Worm (Caenorhabditis elegans) whole organism, L2 larva: ENCODE measurements around the gene sra-31.

ENCODE experiments used
- C34F6.9 ChIP-seq: fragments of 150-350 bp; optimal IDR thresholded peaks from 2 replicates; lab custom pipeline; 2014; ENCODE audit warnings: missing biosample characterization, missing genetic modification characterization
- F13H6.1 ChIP-seq: sonication (generic microtip); optimal IDR thresholded peaks from 2 replicates; lab custom pipeline; 2016; ENCODE audit warnings: missing genetic modification characterization, missing compliant biosample characterization
- R02D3.7 ChIP-seq: fragments of 150-350 bp; optimal IDR thresholded peaks from 2 replicates; lab custom pipeline; 2014; ENCODE audit warnings: missing biosample characterization, missing genetic modification characterization
- Y55F3AM.14 ChIP-seq: fragments of 200-800 bp; sonication (Bioruptor generic); optimal IDR thresholded peaks from 2 replicates; lab custom pipeline; 2018; ENCODE audit warnings: mild to moderate bottlenecking, missing genetic modification characterization, missing compliant biosample characterization
- ZK546.5 ChIP-seq: sonication (generic microtip); optimal IDR thresholded peaks from 2 replicates; lab custom pipeline; 2017; ENCODE audit warnings: missing biosample characterization, missing genetic modification characterization
- alr-1 ChIP-seq: fragments of 150-350 bp; optimal IDR thresholded peaks from 2 replicates; lab custom pipeline; 2014; ENCODE audit warnings: missing biosample characterization, missing genetic modification characterization
- ama-1 ChIP-seq: fragments of 150-350 bp; optimal IDR thresholded peaks from 2 replicates; lab custom pipeline; 2018; ENCODE audit warnings: inconsistent platforms
- blmp-1 ChIP-seq: sonication (generic microtip); optimal IDR thresholded peaks from 2 replicates; lab custom pipeline; 2017; ENCODE audit warnings: missing genetic modification characterization, mild to moderate bottlenecking, missing compliant biosample characterization, antibody characterized with exemption, moderate library complexity; ENCODE audit not compliant: insufficient read depth
- ceh-16 ChIP-seq: fragments of 150-350 bp; optimal IDR thresholded peaks from 2 replicates; lab custom pipeline; 2014; ENCODE audit warnings: missing biosample characterization, missing genetic modification characterization
- ceh-82 ChIP-seq: fragments of 150-350 bp; optimal IDR thresholded peaks from 2 replicates; lab custom pipeline; 2014; ENCODE audit warnings: missing biosample characterization, missing genetic modification characterization
- crh-2 ChIP-seq: sonication (generic microtip); optimal IDR thresholded peaks from 2 replicates; lab custom pipeline; 2017; ENCODE audit warnings: missing biosample characterization, missing genetic modification characterization
- dmd-4 ChIP-seq: sonication (generic microtip); optimal IDR thresholded peaks from 2 replicates; lab custom pipeline; 2017; ENCODE audit warnings: missing biosample characterization, missing genetic modification characterization
- egl-27 ChIP-seq: sonication (generic microtip); optimal IDR thresholded peaks from 3 replicates; lab custom pipeline; 2017; ENCODE audit warnings: missing biosample characterization, missing genetic modification reagents, missing genetic modification characterization
- elt-3 ChIP-seq: sonication (generic microtip); optimal IDR thresholded peaks from 2 replicates; lab custom pipeline; 2017; ENCODE audit warnings: missing biosample characterization, missing genetic modification characterization
- fos-1 ChIP-seq: fragments of 150-350 bp; optimal IDR thresholded peaks from 2 replicates; lab custom pipeline; 2014; ENCODE audit warnings: missing biosample characterization, missing genetic modification characterization
- gmeb-1 ChIP-seq: fragments of 150-350 bp; optimal IDR thresholded peaks from 2 replicates; lab custom pipeline; 2014; ENCODE audit warnings: missing biosample characterization, missing genetic modification characterization
- lin-11 ChIP-seq: fragments of 150-350 bp; sonication (generic microtip); optimal IDR thresholded peaks from 2 replicates; lab custom pipeline; 2014; ENCODE audit warnings: missing biosample characterization, missing genetic modification characterization, inconsistent platforms, mixed read lengths
- lin-13 ChIP-seq: fragments of 150-350 bp; optimal IDR thresholded peaks from 2 replicates; lab custom pipeline; 2014; ENCODE audit warnings: missing biosample characterization, missing genetic modification reagents, missing genetic modification characterization
- lin-39 ChIP-seq: fragments of 150-350 bp; optimal IDR thresholded peaks from 2 replicates; lab custom pipeline; 2014; ENCODE audit warnings: missing biosample characterization, missing genetic modification reagents, missing genetic modification characterization
- lsy-2 ChIP-seq, 2 experiments: fragments of 150-350 bp in 1 of 2; sonication (generic microtip) in 1 of 2; optimal IDR thresholded peaks; 2 replicates each; lab custom pipeline; 2014 to 2017; ENCODE audit warnings: missing biosample characterization in 2 of 2, missing genetic modification characterization in 2 of 2
- mab-5 ChIP-seq: fragments of 150-350 bp; optimal IDR thresholded peaks from 2 replicates; lab custom pipeline; 2014; ENCODE audit warnings: missing biosample characterization, missing genetic modification characterization
- mbf-1 ChIP-seq: sonication (generic microtip); optimal IDR thresholded peaks from 2 replicates; lab custom pipeline; 2017; ENCODE audit warnings: missing biosample characterization, missing genetic modification characterization
- mdl-1 ChIP-seq, 2 experiments: fragments of 150-350 bp in 1 of 2; sonication (generic microtip) in 1 of 2; optimal IDR thresholded peaks; 2 replicates each; lab custom pipeline; 2017; ENCODE audit warnings: missing biosample characterization in 2 of 2, missing genetic modification characterization in 2 of 2
- nhr-10 ChIP-seq: sonication (generic microtip); optimal IDR thresholded peaks from 2 replicates; lab custom pipeline; 2017; ENCODE audit warnings: missing biosample characterization, missing genetic modification characterization
- nhr-11 ChIP-seq: fragments of 150-350 bp; optimal IDR thresholded peaks from 2 replicates; lab custom pipeline; 2014; ENCODE audit warnings: missing biosample characterization, missing genetic modification characterization
- nhr-12 ChIP-seq: fragments of 150-350 bp; optimal IDR thresholded peaks from 2 replicates; lab custom pipeline; 2014; ENCODE audit warnings: missing biosample characterization, missing genetic modification characterization
- nhr-129 ChIP-seq: fragments of 150-350 bp; optimal IDR thresholded peaks from 2 replicates; lab custom pipeline; 2014; ENCODE audit warnings: missing biosample characterization, missing genetic modification characterization
- nhr-21 ChIP-seq: fragments of 150-350 bp; optimal IDR thresholded peaks from 2 replicates; lab custom pipeline; 2014; ENCODE audit warnings: missing biosample characterization, missing genetic modification characterization
- nhr-23 ChIP-seq: fragments of 150-350 bp; optimal IDR thresholded peaks from 2 replicates; lab custom pipeline; 2014; ENCODE audit warnings: missing biosample characterization, missing genetic modification reagents, missing genetic modification characterization
- nhr-237 ChIP-seq: fragments of 150-350 bp; optimal IDR thresholded peaks from 2 replicates; lab custom pipeline; 2014; ENCODE audit warnings: missing biosample characterization, missing genetic modification characterization
- nhr-25 ChIP-seq: fragments of 150-350 bp; sonication (generic microtip); optimal IDR thresholded peaks from 3 replicates; lab custom pipeline; 2014; ENCODE audit warnings: missing biosample characterization, missing genetic modification characterization
- nhr-6 ChIP-seq: fragments of 150-350 bp; optimal IDR thresholded peaks from 2 replicates; lab custom pipeline; 2014; ENCODE audit warnings: missing biosample characterization, missing genetic modification characterization
- nhr-77 ChIP-seq: fragments of 150-350 bp; optimal IDR thresholded peaks from 2 replicates; lab custom pipeline; 2014; ENCODE audit warnings: missing biosample characterization, missing genetic modification characterization
- peb-1 ChIP-seq: fragments of 150-350 bp; optimal IDR thresholded peaks from 2 replicates; lab custom pipeline; 2014; ENCODE audit warnings: missing biosample characterization, missing genetic modification characterization
- sem-4 ChIP-seq: fragments of 150-350 bp; optimal IDR thresholded peaks from 2 replicates; lab custom pipeline; 2014; ENCODE audit warnings: missing biosample characterization, missing genetic modification reagents, missing genetic modification characterization
- skn-1 ChIP-seq: sonication (generic microtip); optimal IDR thresholded peaks from 2 replicates; lab custom pipeline; 2017; ENCODE audit warnings: missing biosample characterization, missing genetic modification characterization
- sma-3 ChIP-seq: sonication (generic microtip); optimal IDR thresholded peaks from 2 replicates; lab custom pipeline; 2016; ENCODE audit warnings: missing genetic modification reagents, missing genetic modification characterization, missing compliant biosample characterization
- sma-9 ChIP-seq, 2 experiments: fragments of 150-350 bp in 1 of 2; sonication (generic microtip) in 1 of 2; optimal IDR thresholded peaks; 2 replicates each; lab custom pipeline; 2014 to 2016; ENCODE audit warnings: missing genetic modification characterization in 2 of 2, mild to moderate bottlenecking in 1 of 2, missing biosample characterization in 1 of 2, missing compliant biosample characterization in 1 of 2, missing genetic modification reagents in 1 of 2, moderate library complexity in 1 of 2
- snpc-4 ChIP-seq: fragments of 150-350 bp; optimal IDR thresholded peaks from 2 replicates; lab custom pipeline; 2014; ENCODE audit warnings: missing biosample characterization, missing genetic modification characterization
- unc-39 ChIP-seq: fragments of 150-350 bp; optimal IDR thresholded peaks from 2 replicates; lab custom pipeline; 2014; ENCODE audit warnings: missing biosample characterization, missing genetic modification characterization
- unc-55 ChIP-seq: fragments of 150-350 bp; sonication (generic microtip); optimal IDR thresholded peaks from 3 replicates; lab custom pipeline; 2014; ENCODE audit warnings: missing biosample characterization, missing genetic modification reagents, missing genetic modification characterization
- unc-62 ChIP-seq: fragments of 150-350 bp; optimal IDR thresholded peaks from 2 replicates; lab custom pipeline; 2014; ENCODE audit warnings: missing biosample characterization, missing genetic modification reagents, missing genetic modification characterization
- zag-1 ChIP-seq: fragments of 150-350 bp; optimal IDR thresholded peaks from 2 replicates; lab custom pipeline; 2014; ENCODE audit warnings: missing biosample characterization, missing genetic modification characterization
- ztf-1 ChIP-seq: fragments of 200-800 bp; sonication (Bioruptor generic); conservative IDR thresholded peaks from 2 replicates; pipeline ENCODE4 v1.3.6; 2022; ENCODE audit warnings: missing genetic modification characterization, missing compliant biosample characterization
- ztf-11 ChIP-seq: sonication (generic microtip); optimal IDR thresholded peaks from 2 replicates; lab custom pipeline; 2017; ENCODE audit warnings: missing biosample characterization, missing genetic modification characterization
- ztf-4 ChIP-seq: fragments of 150-350 bp; optimal IDR thresholded peaks from 2 replicates; lab custom pipeline; 2014; ENCODE audit warnings: missing biosample characterization, missing genetic modification characterization

The sra-31 gene

ce11 chrII:6589408-6589807, 11.1 kb upstream of the sra-31 start, which contains the start of gene vps-32.1:
Gene vps-32.1 (plus strand): TSS chrII:6589708.
- TF ChIP-seq crh-2 (tag; lab: Kevin White, UChicago), result peak; percentile 29
- TF ChIP-seq fos-1 (tag; lab: Kevin White, UChicago), result peak; percentile 88
- peak; percentile 25 for TF ChIP-seq blmp-1 (tag; lab: Kevin White, UChicago)
- TF ChIP-seq nhr-23 (tag; lab: Kevin White, UChicago), result no peak
- TF ChIP-seq sma-9 (GFP tag; optimal IDR thresholded peaks at IDR 0.05; lab: Kevin White, UChicago), result peak; percentile 48
- TF ChIP-seq sma-9 (tag; optimal IDR thresholded peaks at IDR 0.05; lab: Kevin White, UChicago), result no peak
- no peak for TF ChIP-seq elt-3 (tag; lab: Kevin White, UChicago)
- TF ChIP-seq, all 48 proteins: peak for 4

- TF ChIP-seq mdl-1 (tag; optimal IDR thresholded peaks at IDR 0.05; lab: Kevin White, UChicago), result peak; percentile 76 to 82
- peak; percentile 81 for TF ChIP-seq blmp-1 (tag; lab: Kevin White, UChicago)
- no peak for TF ChIP-seq peb-1 (tag; lab: Kevin White, UChicago)
- peak; percentile 76 for TF ChIP-seq ZK546.5 (tag; lab: Kevin White, UChicago)
- TF ChIP-seq zag-1 (tag; lab: Kevin White, UChicago), result peak; percentile 91
- TF ChIP-seq ama-1, result peak; percentile 24
- TF ChIP-seq nhr-25 (tag; lab: Kevin White, UChicago), result peak; percentile 98
- peak; percentile 97 for TF ChIP-seq F13H6.1
- TF ChIP-seq nhr-10, result peak; percentile 73
- peak; percentile 68 for TF ChIP-seq lin-39 (tag; lab: Kevin White, UChicago)
- TF ChIP-seq nhr-21 (tag; lab: Kevin White, UChicago), result peak; percentile 96
- no peak for TF ChIP-seq mbf-1 (tag; lab: Kevin White, UChicago)
- no peak for TF ChIP-seq dmd-4 (tag; lab: Kevin White, UChicago)
- TF ChIP-seq sem-4 (tag; lab: Kevin White, UChicago), result peak; percentile 98
- TF ChIP-seq sma-9 (GFP tag; optimal IDR thresholded peaks at IDR 0.05; lab: Kevin White, UChicago), result peak; percentile 96
- no peak for TF ChIP-seq sma-9 (tag; optimal IDR thresholded peaks at IDR 0.05; lab: Kevin White, UChicago)
- TF ChIP-seq nhr-12 (tag; lab: Kevin White, UChicago), result peak; percentile 50
- no peak for TF ChIP-seq ztf-1 (GFP tag; lab: Robert Waterston, UW)
- TF ChIP-seq snpc-4 (tag; lab: Kevin White, UChicago), result peak; percentile 74
- peak; percentile 97 for TF ChIP-seq sma-3 (GFP tag; lab: Kevin White, UChicago)
- TF ChIP-seq lsy-2 (tag; optimal IDR thresholded peaks at IDR 0.05; lab: Kevin White, UChicago), result peak; percentile 88 to 96
- TF ChIP-seq C34F6.9, result peak; percentile 97
- TF ChIP-seq nhr-77, result no peak
- no peak for TF ChIP-seq nhr-23 (tag; lab: Kevin White, UChicago)
- TF ChIP-seq ztf-4, result peak; percentile 94
- peak; percentile 58 for TF ChIP-seq ztf-11 (tag; lab: Kevin White, UChicago)
- TF ChIP-seq nhr-129 (tag; lab: Kevin White, UChicago), result peak; percentile 96
- TF ChIP-seq nhr-237 (tag; lab: Kevin White, UChicago), result peak; percentile 48
- TF ChIP-seq egl-27 (tag; lab: Kevin White, UChicago), result peak; percentile 94
- peak; percentile 98 for TF ChIP-seq nhr-6 (tag; lab: Kevin White, UChicago)
- peak; percentile 97 for TF ChIP-seq crh-2 (tag; lab: Kevin White, UChicago)
- peak; percentile 93 for TF ChIP-seq unc-62 (GFP tag; lab: Kevin White, UChicago)
- TF ChIP-seq elt-3 (tag; lab: Kevin White, UChicago), result no peak
- TF ChIP-seq ceh-16 (tag; lab: Kevin White, UChicago), result peak; percentile 83
- TF ChIP-seq skn-1 (tag; lab: Kevin White, UChicago), result peak; percentile 67
- no peak for TF ChIP-seq alr-1
- TF ChIP-seq Y55F3AM.14 (GFP tag; lab: Kevin White, UChicago), result peak; percentile 78
- peak; percentile 93 for TF ChIP-seq lin-13 (GFP tag; lab: Kevin White, UChicago)
- peak; percentile 74 for TF ChIP-seq lin-11 (tag; lab: Kevin White, UChicago)
- TF ChIP-seq unc-39 (tag; lab: Kevin White, UChicago), result no peak
- TF ChIP-seq nhr-11 (tag; lab: Kevin White, UChicago), result peak; percentile 57
- TF ChIP-seq gmeb-1 (tag; lab: Kevin White, UChicago), result peak; percentile 87
- peak; percentile 62 for TF ChIP-seq ceh-82
- peak; percentile 93 for TF ChIP-seq mab-5 (tag; lab: Kevin White, UChicago)
- peak; percentile 97 for TF ChIP-seq fos-1 (tag; lab: Kevin White, UChicago)
- TF ChIP-seq unc-55, result peak; percentile 98
- peak; percentile 38 for TF ChIP-seq R02D3.7 (tag; lab: Kevin White, UChicago)
These were observed 10.5 kb upstream of the sra-31 start, which contains the start of gene icd-1 for ce11 chrII:6588605-6589292. Gene icd-1 (minus strand): TSS chrII:6588655.
